Worm (Caenorhabditis elegans) whole organism, young adult: ENCODE measurements around the gene atg-3.

Experiments used
- B0336.3 ChIP-seq: fragments of 200-800 bp; sonication (Bioruptor generic); IDR thresholded peaks from 2 replicates; pipeline ENCODE4 v1.3.6; 2022; ENCODE audit warnings: missing genetic modification characterization, missing compliant biosample characterization
- C06A6.2 ChIP-seq: fragments of 200-800 bp; sonication (Bioruptor generic); conservative IDR thresholded peaks from 2 replicates; pipeline ENCODE4 v1.3.6; 2022; ENCODE audit warnings: missing genetic modification characterization, missing compliant biosample characterization
- D2030.7 ChIP-seq: fragments of 200-800 bp; sonication (Bioruptor generic); IDR thresholded peaks from 2 replicates; pipeline ENCODE4 v1.3.6; 2022; ENCODE audit warnings: missing genetic modification reagents, missing genetic modification characterization, missing compliant biosample characterization
- F22D6.2 ChIP-seq: sonication (generic microtip); optimal IDR thresholded peaks from 2 replicates; lab custom pipeline; 2016; ENCODE audit warnings: mild to moderate bottlenecking, missing genetic modification characterization, missing compliant biosample characterization
- F33H1.4 ChIP-seq: fragments of 200-800 bp; sonication (Bioruptor generic); IDR thresholded peaks from 2 replicates; pipeline ENCODE4 v1.3.6; 2022; ENCODE audit warnings: missing genetic modification reagents, missing genetic modification characterization, missing compliant biosample characterization
- F52B5.7 ChIP-seq: sonication (generic microtip); optimal IDR thresholded peaks from 2 replicates; lab custom pipeline; 2016; ENCODE audit warnings: mild to moderate bottlenecking, missing genetic modification characterization, missing compliant biosample characterization
- F57C9.4 ChIP-seq: sonication (generic microtip); optimal IDR thresholded peaks from 2 replicates; lab custom pipeline; 2017; ENCODE audit warnings: mild to moderate bottlenecking, missing genetic modification characterization, missing compliant biosample characterization
- aptf-3 ChIP-seq: fragments of 200-800 bp; sonication (Bioruptor generic); IDR thresholded peaks from 2 replicates; pipeline ENCODE4 v1.3.6; 2022; ENCODE audit warnings: missing genetic modification characterization, missing compliant biosample characterization
- attf-5 ChIP-seq: fragments of 200-800 bp; sonication (Bioruptor generic); optimal IDR thresholded peaks from 2 replicates; lab custom pipeline; 2018; ENCODE audit warnings: mild to moderate bottlenecking, missing genetic modification characterization, missing compliant biosample characterization
- ceh-58 ChIP-seq: fragments of 200-800 bp; sonication (Bioruptor generic); IDR thresholded peaks from 2 replicates; pipeline ENCODE4 v1.3.6; 2022; ENCODE audit warnings: missing genetic modification characterization, missing compliant biosample characterization
- ceh-91 ChIP-seq: fragments of 200-800 bp; sonication (Bioruptor generic); IDR thresholded peaks from 2 replicates; pipeline ENCODE4 v1.3.6; 2022; ENCODE audit warnings: missing genetic modification reagents, missing genetic modification characterization, missing compliant biosample characterization
- die-1 ChIP-seq: sonication (generic microtip); optimal IDR thresholded peaks from 2 replicates; lab custom pipeline; 2016; ENCODE audit warnings: missing genotype, mild to moderate bottlenecking, missing genetic modification characterization, missing compliant biosample characterization
- ekl-4 ChIP-seq: fragments of 200-800 bp; sonication (Bioruptor generic); IDR thresholded peaks from 2 replicates; pipeline ENCODE4 v1.3.6; 2022; ENCODE audit warnings: missing genetic modification reagents, missing genetic modification characterization, missing compliant biosample characterization
- hmg-20 ChIP-seq: fragments of 200-800 bp; sonication (Bioruptor generic); IDR thresholded peaks from 2 replicates; pipeline ENCODE4 v1.3.6; 2022; ENCODE audit warnings: missing genetic modification reagents, missing genetic modification characterization, missing compliant biosample characterization
- let-526 ChIP-seq: fragments of 200-800 bp; sonication (Bioruptor generic); IDR thresholded peaks from 2 replicates; pipeline ENCODE4 v1.3.6; 2022; ENCODE audit warnings: missing genetic modification reagents, missing genetic modification characterization, missing compliant biosample characterization
- lin-35 ChIP-seq, 3 experiments: fragments of 150-350 bp in 2 of 3; sonication (generic microtip) in 1 of 3; optimal IDR thresholded peaks; 2 replicates each; lab custom pipeline; 2014 to 2018; ENCODE audit warnings: missing biosample characterization in 3 of 3, missing genetic modification characterization in 3 of 3, missing genetic modification reagents in 3 of 3
- lsl-1 ChIP-seq: fragments of 200-800 bp; sonication (Bioruptor generic); optimal IDR thresholded peaks from 2 replicates; lab custom pipeline; 2018; ENCODE audit warnings: mild to moderate bottlenecking, missing genetic modification characterization, moderate library complexity, missing compliant biosample characterization
- mel-28 ChIP-seq: sonication (generic microtip); optimal IDR thresholded peaks from 2 replicates; lab custom pipeline; 2016; ENCODE audit warnings: borderline replicate concordance, mild to moderate bottlenecking, missing genetic modification characterization, missing compliant biosample characterization
- nfya-1 ChIP-seq: sonication (generic microtip); optimal IDR thresholded peaks from 2 replicates; lab custom pipeline; 2017; ENCODE audit warnings: antibody characterized with exemption, missing compliant biosample characterization, missing genetic modification characterization, borderline replicate concordance; ENCODE audit not compliant: insufficient read depth
- nfya-2 ChIP-seq: fragments of 200-800 bp; sonication (Bioruptor generic); IDR thresholded peaks from 2 replicates; pipeline ENCODE4 v1.3.6; 2022; ENCODE audit warnings: missing genetic modification reagents, missing genetic modification characterization, missing compliant biosample characterization
- pha-4 ChIP-seq: fragments of 150-350 bp; sonication (generic microtip); optimal IDR thresholded peaks from 2 replicates; lab custom pipeline; 2014; ENCODE audit warnings: missing biosample characterization, missing genetic modification reagents, missing genetic modification characterization
- sdz-38 ChIP-seq: sonication (generic microtip); optimal IDR thresholded peaks from 2 replicates; lab custom pipeline; 2016; ENCODE audit warnings: missing genotype, missing genetic modification characterization, missing compliant biosample characterization
- snpc-1.3 ChIP-seq: sonication (generic microtip); optimal IDR thresholded peaks from 2 replicates; lab custom pipeline; 2017; ENCODE audit warnings: missing genetic modification characterization, mild to moderate bottlenecking, missing compliant biosample characterization, antibody characterized with exemption, moderate library complexity, missing genotype, missing genetic modification reagents; ENCODE audit not compliant: insufficient read depth
- snpc-4 ChIP-seq, 5 experiments: fragments of 150-350 bp in 1 of 5; sonication (generic microtip) in 4 of 5; optimal IDR thresholded peaks; 2 replicates each; lab custom pipeline; 2014 to 2018; ENCODE audit warnings: missing genetic modification characterization in 5 of 5, missing biosample characterization in 3 of 5, antibody characterized with exemption in 2 of 5, mild to moderate bottlenecking in 2 of 5, missing compliant biosample characterization in 2 of 5, missing genotype in 2 of 5, moderate library complexity in 2 of 5, missing genetic modification reagents in 1 of 5
- sptf-2 ChIP-seq: fragments of 200-800 bp; sonication (Bioruptor generic); optimal IDR thresholded peaks from 2 replicates; lab custom pipeline; 2018; ENCODE audit warnings: mild to moderate bottlenecking, missing genetic modification characterization, missing compliant biosample characterization
- unc-62 ChIP-seq: fragments of 150-350 bp; optimal IDR thresholded peaks from 2 replicates; lab custom pipeline; 2014; ENCODE audit warnings: missing biosample characterization, missing genetic modification reagents, missing genetic modification characterization
- zfh-2 ChIP-seq: fragments of 200-800 bp; sonication (Bioruptor generic); conservative IDR thresholded peaks from 2 replicates; pipeline ENCODE4 v1.3.6; 2022; ENCODE audit warnings: missing genetic modification reagents, missing genetic modification characterization, missing compliant biosample characterization
- ztf-25 ChIP-seq: fragments of 200-800 bp; sonication (Bioruptor generic); IDR thresholded peaks from 2 replicates; pipeline ENCODE4 v1.3.6; 2022; ENCODE audit warnings: missing genetic modification reagents, missing genetic modification characterization, missing compliant biosample characterization

The atg-3 gene

ce11 chrIV:1010212-1010611, at the start of gene atg-3:
Gene atg-3, plus strand, starts transcription at chrIV:1010512.
- TF ChIP-seq lin-35 (GFP tag; optimal IDR thresholded peaks at IDR 0.05; lab: Kevin White, UChicago): no peak
- TF ChIP-seq lsl-1 (GFP tag; lab: Kevin White, UChicago): peak; percentile 21

ce11 chrIV:961862-962261, 48.5 kb upstream of the atg-3 start:
- TF ChIP-seq sptf-2 (no peak), D2030.7 (GFP tag; lab: Robert Waterston, UW) (no peak), nfya-1 (tag; lab: Kevin White, UChicago) (no peak), F52B5.7 (tag; lab: Kevin White, UChicago) (no peak), pha-4 (no peak), hmg-20 (GFP tag; lab: Robert Waterston, UW) (no peak), F33H1.4 (GFP tag; lab: Robert Waterston, UW) (no peak), ztf-25 (no peak), aptf-3 (GFP tag; lab: Robert Waterston, UW) (no peak), let-526 (no peak), attf-5 (GFP tag; lab: Kevin White, UChicago) (no peak), nfya-2 (no peak), die-1 (tag; lab: Kevin White, UChicago) (no peak), sdz-38 (tag; lab: Kevin White, UChicago) (no peak), ceh-58 (GFP tag; lab: Robert Waterston, UW) (no peak), snpc-1.3 (tag; lab: Kevin White, UChicago) (no peak)

ce11 chrIV:971122-971521, 39.2 kb upstream of the atg-3 start:
- TF ChIP-seq mel-28 (tag; lab: Kevin White, UChicago) (no peak), C06A6.2 (GFP tag; lab: Robert Waterston, UW) (no peak), F22D6.2 (tag; lab: Kevin White, UChicago) (no peak), unc-62 (no peak)

ce11 chrIV:972401-972800, 37.9 kb upstream of the atg-3 start:
- TF ChIP-seq die-1 (tag; lab: Kevin White, UChicago) (no peak), F52B5.7 (tag; lab: Kevin White, UChicago) (no peak), D2030.7 (GFP tag; lab: Robert Waterston, UW) (no peak), zfh-2 (GFP tag; lab: Robert Waterston, UW) (peak; percentile 52; the same call in 1 of the 2 replicates)

ce11 chrIV:972811-973428, 37.4 kb upstream of the atg-3 start:
- TF ChIP-seq F57C9.4 (no peak), B0336.3 (no peak), ekl-4 (GFP tag; lab: Robert Waterston, UW) (no peak), ceh-91 (GFP tag; lab: Robert Waterston, UW) (no peak)

- TF ChIP-seq snpc-4 (GFP tag; optimal IDR thresholded peaks at IDR 0.05; lab: Kevin White, UChicago): no peak
- TF ChIP-seq snpc-4 (tag; optimal IDR thresholded peaks at IDR 0.05; lab: Kevin White, UChicago): no peak
- TF ChIP-seq let-526: no peak
- 0 out of 2 replicates have a peak, but pooled peaks have one; percentile 0 for TF ChIP-seq zfh-2 (GFP tag; lab: Robert Waterston, UW)
Measured at ce11 chrIV:976372-976771, 33.9 kb upstream of the atg-3 start.
